Fruit fly (Drosophila melanogaster) whole organism, embryonic: ENCODE data around the gene Vdup1.

Experiments
- Atf-2 ChIP-seq: fragments of 200-800 bp; sonication (Bioruptor generic); optimal IDR thresholded peaks from 2 replicates; lab custom pipeline; 2016; ENCODE audit warnings: missing biosample characterization, missing genetic modification characterization
- Atf6 ChIP-seq: fragments of 200-800 bp; sonication (Bioruptor generic); IDR thresholded peaks from 2 replicates; pipeline ENCODE4 v1.3.6; 2022; ENCODE audit warnings: missing biosample characterization, missing genetic modification characterization
- B-H1 ChIP-seq: fragments of 200-800 bp; sonication (Bioruptor generic); IDR thresholded peaks from 3 replicates; pipeline ENCODE4 v1.3.6; 2022; ENCODE audit warnings: missing biosample characterization, missing genetic modification characterization
- CG11504 ChIP-seq: fragments of 200-800 bp; sonication (Bioruptor generic); optimal IDR thresholded peaks from 3 replicates; lab custom pipeline; 2019; ENCODE audit warnings: missing biosample characterization, mild to moderate bottlenecking, missing genetic modification characterization, moderate library complexity
- CG12155 ChIP-seq: fragments of 200-800 bp; sonication (Bioruptor generic); optimal IDR thresholded peaks from 3 replicates; lab custom pipeline; 2016; ENCODE audit warnings: missing biosample characterization, missing genetic modification characterization
- CG15479 ChIP-seq: fragments of 200-800 bp; sonication (Bioruptor generic); optimal IDR thresholded peaks from 3 replicates; lab custom pipeline; 2019; ENCODE audit warnings: missing biosample characterization, mild to moderate bottlenecking, missing genetic modification characterization, moderate library complexity
- CG31388 ChIP-seq: fragments of 200-800 bp; sonication (Bioruptor generic); optimal IDR thresholded peaks from 2 replicates; lab custom pipeline; 2016; ENCODE audit warnings: missing biosample characterization, missing genetic modification characterization
- CG32767 ChIP-seq: fragments of 200-800 bp; sonication (Bioruptor generic); IDR thresholded peaks from 2 replicates; pipeline ENCODE4 v1.3.6; 2022; ENCODE audit warnings: missing biosample characterization, missing genetic modification characterization
- CG4360 ChIP-seq: fragments of 200-800 bp; sonication (Bioruptor generic); IDR thresholded peaks from 2 replicates; pipeline ENCODE4 v1.3.6; 2022; ENCODE audit warnings: missing biosample characterization, missing genetic modification characterization
- CG4404 ChIP-seq: fragments of 200-800 bp; sonication (Bioruptor generic); IDR thresholded peaks from 2 replicates; pipeline ENCODE4 v1.3.6; 2022; ENCODE audit warnings: missing biosample characterization, missing genetic modification characterization
- CG4424 ChIP-seq: fragments of 200-800 bp; sonication (Bioruptor generic); optimal IDR thresholded peaks from 3 replicates; lab custom pipeline; 2016; ENCODE audit warnings: missing biosample characterization, missing genetic modification characterization
- CG4730 ChIP-seq: fragments of 200-800 bp; sonication (Bioruptor generic); IDR thresholded peaks from 2 replicates; pipeline ENCODE4 v1.3.6; 2022; ENCODE audit warnings: missing biosample characterization, missing genetic modification characterization
- CG5180 ChIP-seq: fragments of 200-800 bp; sonication (Bioruptor generic); optimal IDR thresholded peaks from 3 replicates; lab custom pipeline; 2017; ENCODE audit warnings: missing biosample characterization, missing genetic modification characterization, mild to moderate bottlenecking, moderate library complexity, missing genetic modification reagents
- CG7357 ChIP-seq: fragments of 200-800 bp; sonication (Bioruptor generic); IDR thresholded peaks from 3 replicates; pipeline ENCODE4 v1.3.6; 2022; ENCODE audit warnings: missing biosample characterization, missing genetic modification characterization
- CG8290 ChIP-seq, 3 experiments: fragments of 200-800 bp; sonication (Bioruptor generic); optimal IDR thresholded peaks; 2 replicates each; lab custom pipeline; 2016 to 2019; ENCODE audit warnings: missing biosample characterization in 3 of 3, missing genetic modification characterization in 3 of 3, mild to moderate bottlenecking in 2 of 3, moderate library complexity in 1 of 3
- CG8388 ChIP-seq: fragments of 200-800 bp; sonication (Bioruptor generic); optimal IDR thresholded peaks from 2 replicates; lab custom pipeline; 2019; ENCODE audit warnings: missing biosample characterization, mild to moderate bottlenecking, missing genetic modification characterization, moderate library complexity
- CG8944 ChIP-seq: fragments of 200-800 bp; sonication (Bioruptor generic); optimal IDR thresholded peaks from 3 replicates; lab custom pipeline; 2016; ENCODE audit warnings: missing biosample characterization, missing genetic modification characterization
- CG9437 ChIP-seq: fragments of 200-800 bp; sonication (Bioruptor generic); optimal IDR thresholded peaks from 2 replicates; lab custom pipeline; 2018; ENCODE audit warnings: missing biosample characterization, mild to moderate bottlenecking, missing genetic modification characterization
- Dip2 ChIP-seq: fragments of 200-800 bp; sonication (Bioruptor generic); IDR thresholded peaks from 2 replicates; pipeline ENCODE4 v1.3.6; 2022; ENCODE audit warnings: missing biosample characterization, missing genetic modification characterization
- HHEX ChIP-seq: fragments of 200-800 bp; sonication (Bioruptor generic); optimal IDR thresholded peaks from 3 replicates; lab custom pipeline; 2017; ENCODE audit warnings: missing biosample characterization, mild to moderate bottlenecking, missing genetic modification characterization, missing genetic modification reagents
- Hey ChIP-seq: fragments of 200-800 bp; sonication (Bioruptor generic); optimal IDR thresholded peaks from 3 replicates; lab custom pipeline; 2018; ENCODE audit warnings: missing biosample characterization, mild to moderate bottlenecking, missing genetic modification characterization
- HmgD ChIP-seq: fragments of 200-800 bp; sonication (Bioruptor generic); optimal IDR thresholded peaks from 3 replicates; lab custom pipeline; 2016; ENCODE audit warnings: missing biosample characterization, missing genetic modification characterization
- Scr ChIP-seq: fragments of 200-800 bp; sonication (Bioruptor generic); IDR thresholded peaks from 2 replicates; pipeline ENCODE4 v1.3.6; 2022; ENCODE audit warnings: missing biosample characterization, missing genetic modification characterization; ENCODE audit not compliant: partially characterized antibody
- Ssrp ChIP-seq: fragments of 200-800 bp; sonication (Bioruptor generic); optimal IDR thresholded peaks from 2 replicates; lab custom pipeline; 2018; ENCODE audit warnings: missing biosample characterization, mild to moderate bottlenecking, missing genetic modification characterization, moderate library complexity
- ash1 ChIP-seq: fragments of 200-800 bp; sonication (Bioruptor generic); optimal IDR thresholded peaks from 2 replicates; lab custom pipeline; 2018; ENCODE audit warnings: missing biosample characterization, mild to moderate bottlenecking, missing genetic modification characterization
- cad ChIP-seq: fragments of >200 bp; optimal IDR thresholded peaks from 2 replicates; lab custom pipeline; 2017; ENCODE audit warnings: missing biosample characterization, missing genetic modification characterization
- crol ChIP-seq: fragments of 200-800 bp; sonication (Bioruptor generic); IDR thresholded peaks from 2 replicates; pipeline ENCODE4 v1.3.6; 2022; ENCODE audit warnings: missing biosample characterization, missing genetic modification characterization
- dm ChIP-seq: fragments of 200-800 bp; sonication (Bioruptor generic); optimal IDR thresholded peaks from 3 replicates; lab custom pipeline; 2016; ENCODE audit warnings: missing biosample characterization, missing genetic modification characterization
- dpn ChIP-seq, 2 experiments: fragments of 200-800 bp; sonication (Bioruptor generic); optimal IDR thresholded peaks; 3 replicates each; lab custom pipeline; 2016; ENCODE audit warnings: missing biosample characterization in 2 of 2, missing genetic modification characterization in 2 of 2
- esg ChIP-seq: fragments of 200-800 bp; sonication (Bioruptor generic); conservative IDR thresholded peaks from 2 replicates; pipeline ENCODE4 v1.3.6; 2022; ENCODE audit warnings: missing biosample characterization, missing genetic modification characterization
- exex ChIP-seq: fragments of 200-800 bp; sonication (Bioruptor generic); optimal IDR thresholded peaks from 4 replicates; lab custom pipeline; 2018; ENCODE audit warnings: missing biosample characterization, mild to moderate bottlenecking, missing genetic modification characterization, moderate library complexity
- fd64A ChIP-seq: fragments of 200-800 bp; sonication (Bioruptor generic); optimal IDR thresholded peaks from 3 replicates; lab custom pipeline; 2018; ENCODE audit warnings: missing biosample characterization, mild to moderate bottlenecking, missing genetic modification characterization
- hbn ChIP-seq: fragments of 200-800 bp; sonication (Bioruptor generic); IDR thresholded peaks from 2 replicates; pipeline ENCODE4 v1.3.6; 2022; ENCODE audit warnings: missing biosample characterization, missing genetic modification characterization; ENCODE audit not compliant: partially characterized antibody
- insv ChIP-seq, 2 experiments: fragments of 200-800 bp; sonication (Bioruptor generic); optimal IDR thresholded peaks; 3 replicates each; lab custom pipeline; 2016 to 2018; ENCODE audit warnings: missing biosample characterization in 2 of 2, missing genetic modification characterization in 2 of 2
- jumu ChIP-seq: fragments of 200-800 bp; sonication (Bioruptor generic); optimal IDR thresholded peaks from 3 replicates; lab custom pipeline; 2016; ENCODE audit warnings: missing biosample characterization, missing genetic modification characterization
- lilli ChIP-seq: fragments of 200-800 bp; sonication (Bioruptor generic); optimal IDR thresholded peaks from 3 replicates; lab custom pipeline; 2016; ENCODE audit warnings: missing biosample characterization, missing genetic modification characterization
- lola ChIP-seq, 3 experiments: fragments of >200 bp in 2 of 3; fragments of 200-800 bp in 1 of 3; sonication (Bioruptor generic) in 1 of 3; optimal IDR thresholded peaks; 2 replicates each; lab custom pipeline; 2017 to 2019; ENCODE audit warnings: missing biosample characterization in 3 of 3, missing genetic modification characterization in 3 of 3, mild to moderate bottlenecking in 1 of 3, moderate library complexity in 1 of 3
- nerfin-1 ChIP-seq: fragments of 200-800 bp; sonication (Bioruptor generic); optimal IDR thresholded peaks from 3 replicates; lab custom pipeline; 2019; ENCODE audit warnings: missing biosample characterization, mild to moderate bottlenecking, missing genetic modification characterization, moderate library complexity
- oc ChIP-seq: fragments of 200-800 bp; sonication (Bioruptor generic); optimal IDR thresholded peaks from 2 replicates; lab custom pipeline; 2018; ENCODE audit warnings: missing biosample characterization, mild to moderate bottlenecking, missing genetic modification characterization, moderate library complexity
- otp ChIP-seq: fragments of 200-800 bp; sonication (Bioruptor generic); IDR thresholded peaks from 3 replicates; pipeline ENCODE4, ENCODE4 v1.3.6; 2022; ENCODE audit warnings: missing biosample characterization, missing genetic modification characterization
- pan ChIP-seq, 4 experiments: fragments of >200 bp in 3 of 4; fragments of 200-800 bp in 1 of 4; sonication (Bioruptor generic) in 1 of 4; optimal IDR thresholded peaks in 3 of 4; IDR thresholded peaks in 1 of 4; 2 replicates each; pipeline versions ENCODE4 v1.3.6 to Lab custom; 2017 to 2022; ENCODE audit warnings: missing biosample characterization in 2 of 4, missing genetic modification characterization in 2 of 4, mixed read lengths in 1 of 4
- peb ChIP-seq: fragments of 200-800 bp; sonication (Bioruptor generic); IDR thresholded peaks from 2 replicates; pipeline ENCODE4 v1.3.6; 2022; ENCODE audit warnings: missing biosample characterization, missing genetic modification characterization
- pho ChIP-seq: fragments of 200-800 bp; sonication (Bioruptor generic); optimal IDR thresholded peaks from 2 replicates; lab custom pipeline; 2016; ENCODE audit warnings: missing biosample characterization, missing genetic modification characterization
- schlank ChIP-seq: fragments of 200-800 bp; sonication (Bioruptor generic); optimal IDR thresholded peaks from 2 replicates; lab custom pipeline; 2018; ENCODE audit warnings: missing biosample characterization, mild to moderate bottlenecking, missing genetic modification characterization
- seq ChIP-seq: fragments of 200-800 bp; sonication (Bioruptor generic); IDR thresholded peaks from 2 replicates; pipeline ENCODE4 v1.3.6; 2022; ENCODE audit warnings: missing biosample characterization, missing genetic modification characterization
- tgo ChIP-seq: fragments of 200-800 bp; sonication (Bioruptor generic); IDR thresholded peaks from 3 replicates; pipeline ENCODE4 v1.3.6; 2022; ENCODE audit warnings: missing biosample characterization, missing genetic modification characterization
- usp ChIP-seq: fragments of >200 bp; optimal IDR thresholded peaks from 2 replicates; lab custom pipeline; 2017; ENCODE audit warnings: missing biosample characterization, missing genetic modification characterization
- vfl ChIP-seq: fragments of 200-800 bp; sonication (Bioruptor generic); optimal IDR thresholded peaks from 2 replicates; lab custom pipeline; 2016; ENCODE audit warnings: missing biosample characterization, missing genetic modification characterization
- zen ChIP-seq: fragments of 200-800 bp; sonication (Bioruptor generic); optimal IDR thresholded peaks from 3 replicates; lab custom pipeline; 2018; ENCODE audit warnings: missing biosample characterization, mild to moderate bottlenecking, missing genetic modification characterization, moderate library complexity

Vdup1 gene

DNA sequence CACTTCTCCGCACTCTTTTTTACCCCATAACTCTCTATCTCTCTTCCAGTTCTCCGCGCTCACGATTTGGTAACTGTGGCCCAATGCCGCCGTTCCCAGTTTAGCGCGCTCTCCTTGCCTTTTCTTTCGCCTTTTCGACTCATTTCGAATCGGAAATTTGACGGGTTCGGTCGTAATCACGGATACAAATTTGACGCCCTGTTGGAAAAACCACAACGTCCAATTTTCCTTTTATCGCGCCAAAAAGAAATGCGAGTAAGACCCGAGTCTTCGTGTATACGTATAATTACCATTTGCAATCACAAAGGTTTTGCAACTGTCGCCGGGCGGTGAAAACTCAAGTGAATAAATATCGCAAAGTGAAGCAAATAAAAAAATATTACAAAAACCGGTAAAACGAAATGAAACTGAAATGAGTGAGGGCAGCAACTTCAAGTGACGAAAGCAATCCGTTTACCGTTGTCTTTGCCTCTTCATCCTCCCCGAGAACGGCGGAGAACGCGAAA, 49.4 kb downstream of the Vdup1 start, which contains the start of gene Pdk1 (continued):
- TF ChIP-seq Dip2, result no peak
- TF ChIP-seq vfl (GFP tag; lab: Kevin White, UChicago), result no peak
- peak; percentile 40 for TF ChIP-seq CG5180 (GFP tag; lab: Kevin White, UChicago)
- TF ChIP-seq Ssrp (tag; lab: Kevin White, UChicago), result no peak
- peak; percentile 16 for TF ChIP-seq pho
- peak; percentile 81 for TF ChIP-seq ash1 (GFP tag; lab: Kevin White, UChicago)
- peak; percentile 17 for TF ChIP-seq CG15479 (GFP tag; lab: Kevin White, UChicago)
- no peak for TF ChIP-seq dm (GFP tag; lab: Kevin White, UChicago)
- no peak for TF ChIP-seq CG8944
- TF ChIP-seq Atf6 (GFP tag; lab: Robert Waterston, UW), result no peak
- no peak for TF ChIP-seq CG4404 (GFP tag; lab: Robert Waterston, UW)
- no peak for TF ChIP-seq cad
- no peak for TF ChIP-seq CG4730 (GFP tag; lab: Robert Waterston, UW)
- TF ChIP-seq nerfin-1, result peak; percentile 82
- TF ChIP-seq CG11504 (tag; lab: Kevin White, UChicago), result peak; percentile 1
- TF ChIP-seq fd64A (GFP tag; lab: Kevin White, UChicago), result no peak
- TF ChIP-seq seq (GFP tag; lab: Robert Waterston, UW), result peak; percentile 15; the same call in 1 of the 2 replicates
- no peak for TF ChIP-seq CG9437 (GFP tag; lab: Kevin White, UChicago)
- TF ChIP-seq lola (GFP tag; optimal IDR thresholded peaks at IDR 0.05; lab: Kevin White, UChicago), result no peak
- TF ChIP-seq zen (tag; lab: Kevin White, UChicago), result no peak
- peak; percentile 7 for TF ChIP-seq HHEX
- no peak for TF ChIP-seq CG7357
- TF ChIP-seq Atf-2, result no peak
- no peak for TF ChIP-seq pan (optimal IDR thresholded peaks at IDR 0.05; lab: Kevin White, UChicago)
- peak in 1 of 2 experiments; percentile 46 for TF ChIP-seq pan (GFP tag; optimal IDR thresholded peaks at IDR 0.05 in 1 of 2, IDR thresholded peaks at IDR 0.05 in 1 of 2)
- no peak for TF ChIP-seq CG8290 (GFP tag; optimal IDR thresholded peaks at IDR 0.05; lab: Kevin White, UChicago)
- peak in 1 of 2 experiments; percentile 70 for TF ChIP-seq CG8290 (tag; optimal IDR thresholded peaks at IDR 0.05; lab: Kevin White, UChicago)
- TF ChIP-seq CG8388 (GFP tag; lab: Kevin White, UChicago), result no peak
- TF ChIP-seq B-H1 (GFP tag; lab: Robert Waterston, UW), result no peak
- no peak for TF ChIP-seq peb (GFP tag; lab: Robert Waterston, UW)
- no peak for TF ChIP-seq tgo
- TF ChIP-seq schlank, result peak; percentile 29
- peak in 1 of 2 experiments; percentile 31 for TF ChIP-seq dpn (GFP tag; optimal IDR thresholded peaks at IDR 0.05; lab: Kevin White, UChicago)
- TF ChIP-seq Scr (GFP tag; lab: Robert Waterston, UW), result peak; percentile 40; the same call in 1 of the 2 replicates
- peak in 1 of 2 experiments; percentile 82 for TF ChIP-seq insv (GFP tag; optimal IDR thresholded peaks at IDR 0.05; lab: Kevin White, UChicago)
- TF ChIP-seq crol, result peak; percentile 56; the same call in 1 of the 2 replicates
- peak; percentile 37 for TF ChIP-seq lilli (GFP tag; lab: Kevin White, UChicago)
- peak; percentile 26 for TF ChIP-seq oc (tag; lab: Kevin White, UChicago)
- TF ChIP-seq CG4424 (GFP tag; lab: Kevin White, UChicago), result no peak
- no peak for TF ChIP-seq HmgD (GFP tag; lab: Kevin White, UChicago)
- no peak for TF ChIP-seq CG31388 (GFP tag; lab: Kevin White, UChicago)
- TF ChIP-seq hbn (GFP tag; lab: Robert Waterston, UW), result 0 out of 2 replicates have a peak, but pooled peaks have one; percentile 17
- peak; percentile 27 for TF ChIP-seq exex (tag; lab: Kevin White, UChicago)
- TF ChIP-seq esg, result no peak
- TF ChIP-seq jumu (GFP tag; lab: Kevin White, UChicago), result no peak
- TF ChIP-seq CG12155, result no peak
- no peak for TF ChIP-seq Hey
- TF ChIP-seq otp (GFP tag; lab: Robert Waterston, UW), result peak; percentile 10; the same call in 1 of the 3 replicates
- peak; percentile 59; the same call in 1 of the 2 replicates for TF ChIP-seq CG32767 (GFP tag; lab: Robert Waterston, UW)
- peak; percentile 68 for TF ChIP-seq CG4360 (GFP tag; lab: Robert Waterston, UW)
- no peak for TF ChIP-seq usp (GFP tag; lab: Kevin White, UChicago)
